Worm (Caenorhabditis elegans) whole organism, L1 larva: ENCODE results near the gene fbl-1.

Experiments
- F16B12.6 ChIP-seq: fragments of 150-350 bp; optimal IDR thresholded peaks from 2 replicates; lab custom pipeline; 2014; ENCODE audit warnings: missing biosample characterization, missing genetic modification characterization
- ama-1 ChIP-seq: fragments of 150-350 bp; optimal IDR thresholded peaks from 2 replicates; lab custom pipeline; 2014
- elt-3 ChIP-seq, 6 experiments: fragments of 150-350 bp in 1 of 6; sonication (generic microtip); optimal IDR thresholded peaks; 2 replicates each; lab custom pipeline; 2017 to 2018; ENCODE audit warnings: missing biosample characterization in 6 of 6, missing genetic modification characterization in 6 of 6, inconsistent platforms in 1 of 6
- lsy-2 ChIP-seq, 2 experiments: fragments of 150-350 bp; optimal IDR thresholded peaks; 2 replicates each; lab custom pipeline; 2014; ENCODE audit warnings: missing biosample characterization in 2 of 2, missing genetic modification characterization in 2 of 2
- xbp-1 ChIP-seq: sonication (generic microtip); optimal IDR thresholded peaks from 2 replicates; lab custom pipeline; 2016; ENCODE audit warnings: missing genetic modification characterization, missing compliant biosample characterization

DNA sequence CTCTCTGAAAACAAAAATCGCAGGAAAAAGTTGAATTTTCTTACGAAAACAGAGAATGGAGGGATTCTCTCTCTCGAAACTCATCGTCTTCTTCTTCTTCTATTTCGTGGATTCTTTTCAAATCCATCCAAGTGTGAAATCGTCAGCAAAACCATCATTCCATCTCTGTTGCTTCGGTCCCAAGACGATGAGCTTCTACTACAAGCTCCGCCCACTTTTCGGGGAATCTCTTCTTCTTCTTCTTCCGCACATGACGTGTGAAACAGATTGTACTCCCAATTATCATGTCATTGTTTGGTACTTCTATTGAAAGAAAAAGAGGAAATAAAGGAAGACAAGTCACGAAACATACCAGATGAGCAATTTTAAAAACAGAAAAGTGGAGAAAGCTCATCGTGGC is 17.5 kb upstream of the fbl-1 start:
- TF ChIP-seq elt-3 (tag; optimal IDR thresholded peaks at IDR 0.05; lab: Kevin White, UChicago) (no peak), xbp-1 (tag; lab: Kevin White, UChicago) (no peak), lsy-2 (tag; optimal IDR thresholded peaks at IDR 0.05; lab: Kevin White, UChicago) (no peak), ama-1 (lab: Kevin White, UChicago) (no peak), F16B12.6 (tag; lab: Kevin White, UChicago) (no peak)
